Fruit fly (Drosophila melanogaster) whole organism, wandering third instar larva: ENCODE data around the gene CG16789.

ENCODE experiments used
- Abd-B ChIP-seq: fragments of >200 bp; optimal IDR thresholded peaks from 2 replicates; lab custom pipeline; 2017; ENCODE audit warnings: missing biosample characterization, missing genetic modification characterization
- CG32264 ChIP-seq: fragments of 200-800 bp; sonication (Bioruptor generic); optimal IDR thresholded peaks from 2 replicates; lab custom pipeline; 2016; ENCODE audit warnings: missing biosample characterization, missing genetic modification characterization
- CG9705 ChIP-seq: fragments of 200-800 bp; sonication (Bioruptor generic); optimal IDR thresholded peaks from 2 replicates; lab custom pipeline; 2018; ENCODE audit warnings: missing biosample characterization, mild to moderate bottlenecking, missing genetic modification characterization
- CrebA ChIP-seq: fragments of 200-800 bp; sonication (Bioruptor generic); optimal IDR thresholded peaks from 2 replicates; lab custom pipeline; 2016; ENCODE audit warnings: missing biosample characterization, mild to moderate bottlenecking, missing genetic modification characterization, borderline replicate concordance
- Dfd ChIP-seq: fragments of >200 bp; optimal IDR thresholded peaks from 2 replicates; lab custom pipeline; 2017; ENCODE audit warnings: missing biosample characterization, missing genetic modification characterization
- Dif ChIP-seq: fragments of 200-275, 200-300 bp; sonication (Bioruptor generic); optimal IDR thresholded peaks from 2 replicates; lab custom pipeline; 2018; ENCODE audit warnings: missing biosample characterization, missing genetic modification characterization; ENCODE audit not compliant: partially characterized antibody
- GATAd ChIP-seq: sonication (Bioruptor generic); optimal IDR thresholded peaks from 2 replicates; lab custom pipeline; 2016; ENCODE audit warnings: missing biosample characterization, missing genetic modification characterization
- HLH106 ChIP-seq: fragments of 200-800 bp; optimal IDR thresholded peaks from 3 replicates; lab custom pipeline; 2019; ENCODE audit warnings: missing biosample characterization, mild to moderate bottlenecking, missing genetic modification characterization, moderate library complexity
- Hnf4 ChIP-seq: fragments of 200-800 bp; sonication (Bioruptor generic); optimal IDR thresholded peaks from 2 replicates; lab custom pipeline; 2016; ENCODE audit warnings: missing biosample characterization, mild to moderate bottlenecking, missing genetic modification characterization
- Hr78 ChIP-seq: fragments of >200 bp; optimal IDR thresholded peaks from 2 replicates; lab custom pipeline; 2017; ENCODE audit warnings: missing biosample characterization, missing genetic modification characterization
- Hr83 ChIP-seq: fragments of 200-300 bp; sonication (Bioruptor generic); optimal IDR thresholded peaks from 2 replicates; lab custom pipeline; 2016; ENCODE audit warnings: missing biosample characterization, mild to moderate bottlenecking, missing genetic modification characterization, moderate library complexity; ENCODE audit not compliant: poor library complexity, severe bottlenecking
- Jra ChIP-seq: sonication (Bioruptor generic); optimal IDR thresholded peaks from 2 replicates; lab custom pipeline; 2016; ENCODE audit warnings: missing biosample characterization, missing genetic modification characterization
- Mio ChIP-seq: sonication (Bioruptor generic); optimal IDR thresholded peaks from 2 replicates; lab custom pipeline; 2016; ENCODE audit warnings: missing biosample characterization, missing genetic modification characterization
- Myc ChIP-seq: fragments of >200 bp; optimal IDR thresholded peaks from 2 replicates; lab custom pipeline; 2017
- N ChIP-seq: fragments of >200 bp; optimal IDR thresholded peaks from 2 replicates; lab custom pipeline; 2018; ENCODE audit warnings: missing biosample characterization, missing external identifiers, missing genetic modification characterization
- OdsH ChIP-seq: fragments of 200-800 bp; sonication (Bioruptor generic); optimal IDR thresholded peaks from 2 replicates; lab custom pipeline; 2016; ENCODE audit warnings: missing biosample characterization, mild to moderate bottlenecking, missing genetic modification characterization
- Rel ChIP-seq, 2 experiments: fragments of 200-800 bp; sonication (Bioruptor generic) in 1 of 2; optimal IDR thresholded peaks; 2 replicates in 1 of 2; 3 replicates in 1 of 2; lab custom pipeline; 2016 to 2019; ENCODE audit warnings: mild to moderate bottlenecking in 2 of 2, missing biosample characterization in 2 of 2, missing genetic modification characterization in 2 of 2, moderate library complexity in 1 of 2
- Sp1 ChIP-seq: fragments of 200-800 bp; sonication (Bioruptor generic); optimal IDR thresholded peaks from 3 replicates; lab custom pipeline; 2019; ENCODE audit warnings: missing biosample characterization, mild to moderate bottlenecking, missing genetic modification characterization, moderate library complexity
- Vsx2 ChIP-seq: fragments of 200-300, 225-300 bp; sonication (Bioruptor generic); optimal IDR thresholded peaks from 2 replicates; lab custom pipeline; 2018; ENCODE audit warnings: missing biosample characterization, missing genetic modification characterization; ENCODE audit not compliant: partially characterized antibody
- br ChIP-seq: fragments of 200-800 bp; sonication (Bioruptor generic); optimal IDR thresholded peaks from 2 replicates; lab custom pipeline; 2016; ENCODE audit warnings: missing biosample characterization, missing genetic modification characterization
- brk ChIP-seq: fragments of 200-800 bp; sonication (Bioruptor generic); optimal IDR thresholded peaks from 2 replicates; lab custom pipeline; 2016; ENCODE audit warnings: missing biosample characterization, mild to moderate bottlenecking, missing genetic modification characterization
- dl ChIP-seq, 2 experiments: fragments of 175-275, 200-275 bp in 1 of 2; fragments of 200-275 bp in 1 of 2; sonication (Bioruptor generic); optimal IDR thresholded peaks; lab custom pipeline; 2018; ENCODE audit warnings: mild to moderate bottlenecking in 2 of 2, missing biosample characterization in 2 of 2, missing genetic modification characterization in 2 of 2, moderate library complexity in 2 of 2; ENCODE audit not compliant: partially characterized antibody in 2 of 2, insufficient read depth in 1 of 2
- dmrt93B ChIP-seq: fragments of 200-800 bp; sonication (Bioruptor generic); optimal IDR thresholded peaks from 2 replicates; lab custom pipeline; 2018; ENCODE audit warnings: missing biosample characterization, mild to moderate bottlenecking, missing genetic modification characterization
- dsf ChIP-seq: sonication (Bioruptor generic); optimal IDR thresholded peaks from 2 replicates; lab custom pipeline; 2016; ENCODE audit warnings: missing biosample characterization, missing genetic modification characterization, borderline replicate concordance
- ey ChIP-seq: fragments of 200-800 bp; sonication (Bioruptor generic); optimal IDR thresholded peaks from 2 replicates; lab custom pipeline; 2016; ENCODE audit warnings: missing biosample characterization, missing genetic modification characterization
- foxo ChIP-seq, 2 experiments: fragments of 200-800 bp; sonication (Bioruptor generic); optimal IDR thresholded peaks; 2 replicates in 1 of 2; 3 replicates in 1 of 2; lab custom pipeline; 2016 to 2017; ENCODE audit warnings: missing biosample characterization in 2 of 2, missing genetic modification characterization in 2 of 2
- fru ChIP-seq: fragments of 200-800 bp; sonication (Bioruptor generic); optimal IDR thresholded peaks from 3 replicates; lab custom pipeline; 2016; ENCODE audit warnings: missing biosample characterization, mild to moderate bottlenecking, missing genetic modification characterization
- h ChIP-seq: fragments of 200-800 bp; sonication (Bioruptor generic); optimal IDR thresholded peaks from 3 replicates; lab custom pipeline; 2016; ENCODE audit warnings: missing biosample characterization, mild to moderate bottlenecking, missing genetic modification characterization
- jim ChIP-seq: fragments of 175-275, 200-325 bp; sonication (Bioruptor generic); optimal IDR thresholded peaks from 2 replicates; lab custom pipeline; 2016; ENCODE audit warnings: missing biosample characterization, mild to moderate bottlenecking, missing genetic modification characterization
- lola ChIP-seq: fragments of >200 bp; optimal IDR thresholded peaks from 2 replicates; lab custom pipeline; 2017; ENCODE audit warnings: missing biosample characterization, missing genetic modification characterization
- pan ChIP-seq: fragments of >200 bp; optimal IDR thresholded peaks from 2 replicates; lab custom pipeline; 2017
- psq ChIP-seq: fragments of 200-800 bp; sonication (Bioruptor generic); optimal IDR thresholded peaks from 3 replicates; lab custom pipeline; 2017; ENCODE audit warnings: missing biosample characterization, mild to moderate bottlenecking, missing genetic modification characterization, moderate library complexity
- rgr ChIP-seq: fragments of 200-800 bp; sonication (Bioruptor generic); optimal IDR thresholded peaks from 3 replicates; lab custom pipeline; 2016; ENCODE audit warnings: missing biosample characterization, mild to moderate bottlenecking, missing genetic modification characterization
- sage ChIP-seq: fragments of 200-800 bp; sonication (Bioruptor generic); optimal IDR thresholded peaks from 2 replicates; lab custom pipeline; 2016; ENCODE audit warnings: missing biosample characterization, mild to moderate bottlenecking, missing genetic modification characterization
- sv ChIP-seq: fragments of 200-800 bp; sonication (Bioruptor generic); optimal IDR thresholded peaks from 3 replicates; lab custom pipeline; 2016; ENCODE audit warnings: missing biosample characterization, missing genetic modification characterization
- tai ChIP-seq: sonication (Bioruptor generic); optimal IDR thresholded peaks from 2 replicates; lab custom pipeline; 2016; ENCODE audit warnings: missing biosample characterization, missing genetic modification characterization
- usp ChIP-seq: fragments of >200 bp; optimal IDR thresholded peaks from 2 replicates; lab custom pipeline; 2017; ENCODE audit warnings: missing biosample characterization, missing genetic modification characterization
- woc ChIP-seq: sonication (Bioruptor generic); optimal IDR thresholded peaks from 2 replicates; lab custom pipeline; 2016; ENCODE audit warnings: missing biosample characterization, mild to moderate bottlenecking, missing genetic modification characterization

CG16789 gene

dm6 chr3R:9533181-9534124 is 32.5 kb upstream of the CG16789 start (continued):
- TF ChIP-seq Hr78 (no peak), CG32264 (peak; percentile 82), CG9705 (GFP tag; lab: Kevin White, UChicago) (peak; percentile 94), Mio (GFP tag; lab: Kevin White, UChicago) (peak; percentile 64), tai (GFP tag; lab: Kevin White, UChicago) (peak; percentile 92)

dm6 chr3R:9534125-9534496 is 31.9 kb upstream of the CG16789 start:
- TF ChIP-seq Myc (lab: Kevin White, UChicago) (no peak), HLH106 (tag; lab: Kevin White, UChicago) (peak; percentile 80), N (GFP tag; lab: Kevin White, UChicago) (no peak), Abd-B (GFP tag; lab: Kevin White, UChicago) (no peak), foxo (GFP tag; optimal IDR thresholded peaks at IDR 0.05; lab: Kevin White, UChicago) (peak in 1 of 2 experiments; percentile 84), GATAd (GFP tag; lab: Kevin White, UChicago) (peak; percentile 6), Hr83 (GFP tag; lab: Kevin White, UChicago) (no peak), sage (GFP tag; lab: Kevin White, UChicago) (peak; percentile 50), Jra (GFP tag; lab: Kevin White, UChicago) (peak; percentile 65), br (GFP tag; lab: Kevin White, UChicago) (peak; percentile 87), fru (GFP tag; lab: Kevin White, UChicago) (peak; percentile 89), dmrt93B (GFP tag; lab: Kevin White, UChicago) (peak; percentile 63), psq (GFP tag; lab: Kevin White, UChicago) (peak; percentile 66), dsf (GFP tag; lab: Kevin White, UChicago) (peak; percentile 69), Mio (GFP tag; lab: Kevin White, UChicago) (no peak), usp (GFP tag; lab: Kevin White, UChicago) (no peak), OdsH (GFP tag; lab: Kevin White, UChicago) (peak; percentile 85), h (GFP tag; lab: Kevin White, UChicago) (peak; percentile 77), pan (no peak), Vsx2 (GFP tag; lab: Kevin White, UChicago) (no peak), Rel (GFP tag; optimal IDR thresholded peaks at IDR 0.05; lab: Kevin White, UChicago) (no peak), Rel (tag; optimal IDR thresholded peaks at IDR 0.05; lab: Kevin White, UChicago) (no peak), woc (GFP tag; lab: Kevin White, UChicago) (peak; percentile 66), Hnf4 (GFP tag; lab: Kevin White, UChicago) (peak; percentile 87), CG32264 (peak; percentile 70), CG9705 (GFP tag; lab: Kevin White, UChicago) (peak; percentile 7), jim (GFP tag; lab: Kevin White, UChicago) (no peak), tai (GFP tag; lab: Kevin White, UChicago) (peak; percentile 81), CrebA (no peak), dl (GFP tag; optimal IDR thresholded peaks at IDR 0.05; lab: Kevin White, UChicago; ENCODE audit: insufficient read depth in 1 of 2, partially characterized antibody in 2 of 2) (no peak), Dif (GFP tag; lab: Kevin White, UChicago) (no peak), lola (GFP tag; lab: Kevin White, UChicago) (no peak), Sp1 (peak; percentile 84), rgr (GFP tag; lab: Kevin White, UChicago) (peak; percentile 90), Hr78 (no peak), brk (GFP tag; lab: Kevin White, UChicago) (peak; percentile 77), Dfd (GFP tag; lab: Kevin White, UChicago) (no peak), ey (GFP tag; lab: Kevin White, UChicago) (peak; percentile 88), sv (GFP tag; lab: Kevin White, UChicago) (peak; percentile 85)
